Fruit fly (Drosophila melanogaster) whole organism, embryonic: ENCODE data around the gene CG3544.
A peak's percentile ranks its signal among the peaks of the same experiment; 100 is the strongest.

Experiments used
- CG10209 ChIP-seq: fragments of 200-800 bp; sonication (Bioruptor generic); optimal IDR thresholded peaks from 3 replicates; lab custom pipeline; 2017; ENCODE audit warnings: missing biosample characterization, mild to moderate bottlenecking, missing genetic modification characterization, missing genetic modification reagents
- CG10565 ChIP-seq: fragments of 200-800 bp; sonication (Bioruptor generic); optimal IDR thresholded peaks from 3 replicates; lab custom pipeline; 2016; ENCODE audit warnings: missing biosample characterization, mild to moderate bottlenecking, missing genetic modification characterization
- CG11504 ChIP-seq: fragments of 200-800 bp; sonication (Bioruptor generic); optimal IDR thresholded peaks from 3 replicates; lab custom pipeline; 2019; ENCODE audit warnings: missing biosample characterization, mild to moderate bottlenecking, missing genetic modification characterization, moderate library complexity
- CG11560 ChIP-seq: fragments of 200-800 bp; sonication (Bioruptor generic); IDR thresholded peaks from 3 replicates; pipeline ENCODE4 v1.3.6; 2022; ENCODE audit warnings: missing biosample characterization, missing genetic modification characterization
- CG1603 ChIP-seq: fragments of 200-800 bp; sonication (Bioruptor generic); optimal IDR thresholded peaks from 2 replicates; lab custom pipeline; 2019; ENCODE audit warnings: missing biosample characterization, mild to moderate bottlenecking, missing genetic modification characterization, moderate library complexity
- CG17802 ChIP-seq: fragments of 200-800 bp; sonication (Bioruptor generic); optimal IDR thresholded peaks from 2 replicates; lab custom pipeline; 2018; ENCODE audit warnings: missing biosample characterization, mild to moderate bottlenecking, missing genetic modification characterization, moderate library complexity
- CG1792 ChIP-seq: fragments of 200-800 bp; sonication (Bioruptor generic); optimal IDR thresholded peaks from 2 replicates; lab custom pipeline; 2016; ENCODE audit warnings: missing biosample characterization, missing genetic modification characterization
- CG18619 ChIP-seq: fragments of 200-800 bp; sonication (Bioruptor generic); optimal IDR thresholded peaks from 3 replicates; lab custom pipeline; 2017; ENCODE audit warnings: missing biosample characterization, mild to moderate bottlenecking, missing genetic modification characterization
- CG32772 ChIP-seq: fragments of 200-800 bp; sonication (Bioruptor generic); IDR thresholded peaks from 2 replicates; pipeline ENCODE4 v1.3.6; 2022; ENCODE audit warnings: missing biosample characterization, missing genetic modification characterization
- CG34224 ChIP-seq: fragments of 200-800 bp; sonication (Bioruptor generic); IDR thresholded peaks from 3 replicates; pipeline ENCODE4 v1.3.6; 2022; ENCODE audit warnings: missing biosample characterization, missing genetic modification characterization; ENCODE audit not compliant: partially characterized antibody
- CG4360 ChIP-seq: fragments of 200-800 bp; sonication (Bioruptor generic); IDR thresholded peaks from 2 replicates; pipeline ENCODE4 v1.3.6; 2022; ENCODE audit warnings: missing biosample characterization, missing genetic modification characterization
- CG6254 ChIP-seq: fragments of 200-800 bp; sonication (Bioruptor generic); optimal IDR thresholded peaks from 3 replicates; lab custom pipeline; 2017; ENCODE audit warnings: mild to moderate bottlenecking, missing biosample characterization, missing genetic modification reagents, missing genetic modification characterization
- CG6683 ChIP-seq: fragments of 200-800 bp; sonication (Bioruptor generic); optimal IDR thresholded peaks from 2 replicates; lab custom pipeline; 2017; ENCODE audit warnings: missing biosample characterization, mild to moderate bottlenecking, missing genetic modification characterization, missing genetic modification reagents
- CG7372 ChIP-seq: fragments of 200-800 bp; sonication (Bioruptor generic); IDR thresholded peaks from 2 replicates; pipeline ENCODE4 v1.3.6; 2022; ENCODE audit warnings: missing biosample characterization, missing genetic modification characterization
- CG8359 ChIP-seq: fragments of 200-800 bp; sonication (Bioruptor generic); optimal IDR thresholded peaks from 2 replicates; lab custom pipeline; 2017; ENCODE audit warnings: missing biosample characterization, mild to moderate bottlenecking, missing genetic modification characterization, borderline replicate concordance
- CG8478 ChIP-seq: fragments of >200 bp; optimal IDR thresholded peaks from 2 replicates; lab custom pipeline; 2018
- CG8765 ChIP-seq: fragments of 200-800 bp; sonication (Bioruptor generic); IDR thresholded peaks from 2 replicates; pipeline ENCODE4 v1.3.6; 2022; ENCODE audit warnings: missing biosample characterization, missing genetic modification characterization
- D ChIP-seq, 2 experiments: fragments of 200-800 bp in 1 of 2; fragments of >200 bp in 1 of 2; sonication (Bioruptor generic) in 1 of 2; optimal IDR thresholded peaks; 2 replicates in 1 of 2; 3 replicates in 1 of 2; lab custom pipeline; 2017; ENCODE audit warnings: mild to moderate bottlenecking in 1 of 2, missing biosample characterization in 1 of 2, missing genetic modification characterization in 1 of 2, missing genetic modification reagents in 1 of 2
- E2f1 ChIP-seq: fragments of 200-800 bp; sonication (Bioruptor generic); IDR thresholded peaks from 2 replicates; pipeline ENCODE4 v1.3.6; 2022; ENCODE audit warnings: missing biosample characterization, missing genetic modification characterization
- E2f2 ChIP-seq: fragments of 200-800 bp; sonication (Bioruptor generic); IDR thresholded peaks from 2 replicates; pipeline ENCODE4 v1.3.6; 2022; ENCODE audit warnings: missing biosample characterization, missing genetic modification characterization
- Fer3 ChIP-seq: fragments of 200-800 bp; sonication (Bioruptor generic); optimal IDR thresholded peaks from 2 replicates; lab custom pipeline; 2018; ENCODE audit warnings: missing biosample characterization, mild to moderate bottlenecking, missing genetic modification characterization, moderate library complexity
- Hey ChIP-seq: fragments of 200-800 bp; sonication (Bioruptor generic); optimal IDR thresholded peaks from 3 replicates; lab custom pipeline; 2018; ENCODE audit warnings: missing biosample characterization, mild to moderate bottlenecking, missing genetic modification characterization
- Hmx ChIP-seq: fragments of 200-800 bp; sonication (Bioruptor generic); optimal IDR thresholded peaks from 2 replicates; lab custom pipeline; 2016; ENCODE audit warnings: missing biosample characterization, missing genetic modification characterization
- Hr51 ChIP-seq, 2 experiments: fragments of 200-800 bp; sonication (Bioruptor generic); optimal IDR thresholded peaks; 2 replicates in 1 of 2; 3 replicates in 1 of 2; lab custom pipeline; 2016 to 2018; ENCODE audit warnings: missing biosample characterization in 2 of 2, missing genetic modification characterization in 2 of 2, mild to moderate bottlenecking in 1 of 2, moderate library complexity in 1 of 2
- Kr ChIP-seq: fragments of 200-800 bp; sonication (Bioruptor generic); optimal IDR thresholded peaks from 2 replicates; lab custom pipeline; 2017; ENCODE audit warnings: missing biosample characterization, mild to moderate bottlenecking, missing genetic modification characterization
- NC2α ChIP-seq: fragments of 200-800 bp; sonication (Bioruptor generic); optimal IDR thresholded peaks from 2 replicates; lab custom pipeline; 2016; ENCODE audit warnings: missing biosample characterization, missing genetic modification characterization
- Neu2 ChIP-seq: fragments of 200-800 bp; sonication (Bioruptor generic); optimal IDR thresholded peaks from 3 replicates; lab custom pipeline; 2016; ENCODE audit warnings: missing biosample characterization, missing genetic modification characterization, borderline replicate concordance
- Nf-YA ChIP-seq: fragments of 200-800 bp; sonication (Bioruptor generic); IDR thresholded peaks from 2 replicates; pipeline ENCODE4 v1.3.6; 2022; ENCODE audit warnings: missing biosample characterization, missing genetic modification characterization
- Nf-YB ChIP-seq: fragments of 200-800 bp; sonication (Bioruptor generic); optimal IDR thresholded peaks from 3 replicates; lab custom pipeline; 2019; ENCODE audit warnings: missing biosample characterization, mild to moderate bottlenecking, missing genetic modification characterization, moderate library complexity
- Ptx1 ChIP-seq: fragments of 200-800 bp; sonication (Bioruptor generic); IDR thresholded peaks from 2 replicates; pipeline ENCODE4 v1.3.6; 2022; ENCODE audit warnings: missing biosample characterization, missing genetic modification characterization
- Sox100B ChIP-seq: fragments of 200-800 bp; sonication (Bioruptor generic); optimal IDR thresholded peaks from 3 replicates; lab custom pipeline; 2018; ENCODE audit warnings: missing biosample characterization, mild to moderate bottlenecking, missing genetic modification characterization
- amos ChIP-seq: fragments of 200-800 bp; sonication (Bioruptor generic); IDR thresholded peaks from 2 replicates; pipeline ENCODE4 v1.3.6; 2022; ENCODE audit warnings: missing biosample characterization, missing genetic modification characterization; ENCODE audit not compliant: partially characterized antibody
- cad ChIP-seq: fragments of >200 bp; optimal IDR thresholded peaks from 2 replicates; lab custom pipeline; 2017; ENCODE audit warnings: missing biosample characterization, missing genetic modification characterization
- crc ChIP-seq: fragments of 200-800 bp; sonication (Bioruptor generic); optimal IDR thresholded peaks from 2 replicates; lab custom pipeline; 2016; ENCODE audit warnings: missing biosample characterization, missing genetic modification characterization
- crp ChIP-seq, 2 experiments: fragments of 200-800 bp; sonication (Bioruptor generic); optimal IDR thresholded peaks; 2 replicates in 1 of 2; 3 replicates in 1 of 2; lab custom pipeline; 2017; ENCODE audit warnings: missing biosample characterization in 2 of 2, missing genetic modification characterization in 2 of 2, mild to moderate bottlenecking in 1 of 2, moderate library complexity in 1 of 2
- dpn ChIP-seq, 2 experiments: fragments of 200-800 bp; sonication (Bioruptor generic); optimal IDR thresholded peaks; 3 replicates each; lab custom pipeline; 2016; ENCODE audit warnings: missing biosample characterization in 2 of 2, missing genetic modification characterization in 2 of 2
- eve ChIP-seq, 2 experiments: fragments of >200 bp; optimal IDR thresholded peaks; 2 replicates each; lab custom pipeline; 2017; ENCODE audit warnings: missing biosample characterization in 2 of 2, missing genetic modification characterization in 2 of 2
- fd3F ChIP-seq: fragments of 200-800 bp; sonication (Bioruptor generic); optimal IDR thresholded peaks from 2 replicates; lab custom pipeline; 2018; ENCODE audit warnings: missing biosample characterization, mild to moderate bottlenecking, missing genetic modification characterization, moderate library complexity
- fru ChIP-seq: fragments of >200 bp; optimal IDR thresholded peaks from 2 replicates; lab custom pipeline; 2017
- jigr1 ChIP-seq: fragments of 200-800 bp; sonication (Bioruptor generic); IDR thresholded peaks from 3 replicates; pipeline ENCODE4 v1.3.6; 2022; ENCODE audit warnings: missing biosample characterization, missing genetic modification characterization
- pho ChIP-seq: fragments of 200-800 bp; sonication (Bioruptor generic); optimal IDR thresholded peaks from 2 replicates; lab custom pipeline; 2016; ENCODE audit warnings: missing biosample characterization, missing genetic modification characterization
- prd ChIP-seq, 3 experiments: fragments of >200 bp in 2 of 3; fragments of 200-800 bp in 1 of 3; sonication (Bioruptor generic) in 1 of 3; optimal IDR thresholded peaks in 2 of 3; IDR thresholded peaks in 1 of 3; 2 replicates in 2 of 3; 3 replicates in 1 of 3; pipeline versions ENCODE4 v1.3.6 to Lab custom; 2017 to 2022; ENCODE audit warnings: missing biosample characterization in 1 of 3, missing genetic modification characterization in 1 of 3
- pros ChIP-seq: fragments of 200-800 bp; sonication (Bioruptor generic); optimal IDR thresholded peaks from 3 replicates; lab custom pipeline; 2019; ENCODE audit warnings: missing biosample characterization, mild to moderate bottlenecking, missing genetic modification characterization, moderate library complexity
- run ChIP-seq: fragments of 200-800 bp; sonication (Bioruptor generic); optimal IDR thresholded peaks from 3 replicates; lab custom pipeline; 2018; ENCODE audit warnings: missing biosample characterization, mild to moderate bottlenecking, missing genetic modification characterization
- sna ChIP-seq: fragments of 200-800 bp; sonication (Bioruptor generic); IDR thresholded peaks from 2 replicates; pipeline ENCODE4 v1.3.6; 2022; ENCODE audit warnings: missing biosample characterization, missing genetic modification characterization; ENCODE audit not compliant: partially characterized antibody
- tgo ChIP-seq: fragments of 200-800 bp; sonication (Bioruptor generic); IDR thresholded peaks from 3 replicates; pipeline ENCODE4 v1.3.6; 2022; ENCODE audit warnings: missing biosample characterization, missing genetic modification characterization
- tna ChIP-seq: fragments of 200-800 bp; sonication (Bioruptor generic); IDR thresholded peaks from 2 replicates; pipeline ENCODE4 v1.3.6; 2022; ENCODE audit warnings: missing biosample characterization, missing genetic modification characterization; ENCODE audit not compliant: partially characterized antibody
- tx ChIP-seq: fragments of 200-800 bp; sonication (Bioruptor generic); optimal IDR thresholded peaks from 2 replicates; lab custom pipeline; 2016; ENCODE audit warnings: missing biosample characterization, missing genetic modification characterization
- usp ChIP-seq: fragments of >200 bp; optimal IDR thresholded peaks from 2 replicates; lab custom pipeline; 2017; ENCODE audit warnings: missing biosample characterization, missing genetic modification characterization
- wek ChIP-seq: fragments of 200-800 bp; sonication (Bioruptor generic); optimal IDR thresholded peaks from 3 replicates; lab custom pipeline; 2018; ENCODE audit warnings: missing biosample characterization, mild to moderate bottlenecking, missing genetic modification characterization, moderate library complexity

CG3544 gene

DNA sequence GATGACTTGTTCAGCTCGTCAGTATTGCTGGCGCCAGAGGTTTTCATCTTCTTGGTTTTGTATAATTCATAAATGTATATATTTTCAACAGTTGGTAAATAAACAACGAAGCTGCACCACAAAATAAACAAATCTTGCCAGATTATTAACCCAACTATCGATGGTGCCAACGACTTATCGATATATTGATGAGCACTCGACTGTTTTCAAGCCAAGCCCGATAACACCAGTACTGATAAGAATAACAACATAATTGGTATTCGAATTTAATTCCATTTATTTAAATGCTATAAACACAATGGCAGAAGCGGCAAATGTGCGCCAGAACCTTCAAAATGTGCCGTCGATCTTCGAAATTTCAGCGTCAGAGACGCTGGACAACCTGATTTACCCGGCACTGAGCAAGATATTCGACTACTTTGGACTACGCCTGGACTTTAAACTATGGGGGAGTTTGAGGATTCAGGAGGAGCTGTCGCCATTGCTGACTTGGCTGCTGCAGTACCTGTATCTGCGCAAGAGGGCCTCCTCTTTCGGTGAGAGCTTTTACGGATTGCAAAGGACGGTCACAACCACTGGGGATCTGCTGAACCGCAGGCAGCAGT lies 31.8 kb downstream of the CG3544 start, which contains the start of the genes Saf6 and Pex12 (continued):
- no peak for TF ChIP-seq Ptx1 (GFP tag; lab: Robert Waterston, UW)
- TF ChIP-seq crp (GFP tag; optimal IDR thresholded peaks at IDR 0.05; lab: Kevin White, UChicago) = no peak
- TF ChIP-seq CG6254 (GFP tag; lab: Kevin White, UChicago) = no peak
- TF ChIP-seq pros = no peak
- TF ChIP-seq CG7372 = no peak
- no peak for TF ChIP-seq Nf-YA (GFP tag; lab: Robert Waterston, UW)
- no peak for TF ChIP-seq Neu2
- no peak for TF ChIP-seq Hey
- TF ChIP-seq CG32772 (GFP tag; lab: Robert Waterston, UW) = no peak
- no peak for TF ChIP-seq eve (GFP tag; optimal IDR thresholded peaks at IDR 0.05; lab: Kevin White, UChicago)
- no peak for TF ChIP-seq pho (GFP tag; lab: Kevin White, UChicago)
- TF ChIP-seq CG11560 (tag; lab: Robert Waterston, UW) = no peak
- TF ChIP-seq sna = peak; percentile 85
- TF ChIP-seq CG11504 = no peak
- no peak for TF ChIP-seq Sox100B (GFP tag; lab: Kevin White, UChicago)
- no peak for TF ChIP-seq E2f1 (GFP tag; lab: Robert Waterston, UW)
- TF ChIP-seq usp (GFP tag; lab: Kevin White, UChicago) = no peak
- no peak for TF ChIP-seq prd (optimal IDR thresholded peaks at IDR 0.05; lab: Kevin White, UChicago)
- no peak for TF ChIP-seq prd (GFP tag; IDR thresholded peaks at IDR 0.05; lab: Robert Waterston, UW)
- no peak for TF ChIP-seq CG10565 (GFP tag; lab: Kevin White, UChicago)
- TF ChIP-seq CG6683 (GFP tag; lab: Kevin White, UChicago) = no peak
- peak; percentile 52 for TF ChIP-seq E2f2 (GFP tag; lab: Robert Waterston, UW)
- no peak for TF ChIP-seq CG1792 (GFP tag; lab: Kevin White, UChicago)
- no peak for TF ChIP-seq CG17802 (tag; lab: Kevin White, UChicago)
- no peak for TF ChIP-seq NC2α (GFP tag; lab: Kevin White, UChicago)
- no peak for TF ChIP-seq fd3F (GFP tag; lab: Kevin White, UChicago)
- no peak for TF ChIP-seq run (tag; lab: Kevin White, UChicago)
- TF ChIP-seq CG10209 (GFP tag; lab: Kevin White, UChicago) = no peak
- no peak for TF ChIP-seq CG8765 (GFP tag; lab: Robert Waterston, UW)
- no peak for TF ChIP-seq crc
- TF ChIP-seq Kr (GFP tag; lab: Kevin White, UChicago) = no peak
- TF ChIP-seq fru = no peak
- TF ChIP-seq CG1603 = peak; percentile 43
- TF ChIP-seq tna (GFP tag; lab: Robert Waterston, UW) = peak; percentile 75
- no peak for TF ChIP-seq wek
- no peak for TF ChIP-seq cad (GFP tag; lab: Kevin White, UChicago)
- no peak for TF ChIP-seq tx
- TF ChIP-seq Fer3 (tag; lab: Kevin White, UChicago) = no peak
- TF ChIP-seq tgo (GFP tag; lab: Robert Waterston, UW) = no peak
- peak; percentile 79 for TF ChIP-seq amos
- no peak for TF ChIP-seq CG8478 (lab: Kevin White, UChicago)
- TF ChIP-seq Hmx (GFP tag; lab: Kevin White, UChicago) = no peak
- no peak for TF ChIP-seq dpn (GFP tag; optimal IDR thresholded peaks at IDR 0.05; lab: Kevin White, UChicago)
- TF ChIP-seq D (optimal IDR thresholded peaks at IDR 0.05; lab: Kevin White, UChicago) = peak; percentile 48
- TF ChIP-seq D (GFP tag; optimal IDR thresholded peaks at IDR 0.05; lab: Kevin White, UChicago) = no peak
- no peak for TF ChIP-seq CG8359 (GFP tag; lab: Kevin White, UChicago)
- peak; percentile 91 for TF ChIP-seq CG34224 (GFP tag; lab: Robert Waterston, UW)
- no peak for TF ChIP-seq Nf-YB
- no peak for TF ChIP-seq CG4360 (GFP tag; lab: Robert Waterston, UW)
- no peak for TF ChIP-seq Hr51 (GFP tag; optimal IDR thresholded peaks at IDR 0.05; lab: Kevin White, UChicago)
- no peak for TF ChIP-seq jigr1 (GFP tag; lab: Robert Waterston, UW)
- no peak for TF ChIP-seq CG18619 (GFP tag; lab: Kevin White, UChicago)
